Worm (Caenorhabditis elegans) whole organism, young adult: Measurements from ENCODE around the gene T23G7.2.

Experiments
- F10E7.11 ChIP-seq: sonication (generic microtip); optimal IDR thresholded peaks from 2 replicates; lab custom pipeline; 2017; ENCODE audit warnings: mild to moderate bottlenecking, missing genetic modification characterization, moderate library complexity, missing compliant biosample characterization
- F23B12.7 ChIP-seq: sonication (generic microtip); optimal IDR thresholded peaks from 2 replicates; lab custom pipeline; 2017; ENCODE audit warnings: missing genetic modification characterization, mild to moderate bottlenecking, missing compliant biosample characterization, antibody characterized with exemption, moderate library complexity; ENCODE audit not compliant: insufficient read depth
- F49E8.2 ChIP-seq: sonication (generic microtip); optimal IDR thresholded peaks from 3 replicates; lab custom pipeline; 2017; ENCODE audit warnings: missing genetic modification characterization, mild to moderate bottlenecking, missing compliant biosample characterization, antibody characterized with exemption, moderate library complexity; ENCODE audit not compliant: insufficient read depth
- F52B5.7 ChIP-seq: sonication (generic microtip); optimal IDR thresholded peaks from 2 replicates; lab custom pipeline; 2016; ENCODE audit warnings: mild to moderate bottlenecking, missing genetic modification characterization, missing compliant biosample characterization
- F57A8.1 ChIP-seq: fragments of 200-800 bp; sonication (Bioruptor generic); optimal IDR thresholded peaks from 2 replicates; lab custom pipeline; 2018; ENCODE audit warnings: mild to moderate bottlenecking, missing genetic modification characterization, moderate library complexity, missing compliant biosample characterization
- F57C9.4 ChIP-seq: sonication (generic microtip); optimal IDR thresholded peaks from 2 replicates; lab custom pipeline; 2017; ENCODE audit warnings: mild to moderate bottlenecking, missing genetic modification characterization, missing compliant biosample characterization
- K12H6.12 ChIP-seq: fragments of 200-800 bp; sonication (Bioruptor generic); optimal IDR thresholded peaks from 2 replicates; lab custom pipeline; 2018; ENCODE audit warnings: mild to moderate bottlenecking, missing genetic modification characterization, missing compliant biosample characterization
- T07F8.4 ChIP-seq: sonication (generic microtip); optimal IDR thresholded peaks from 2 replicates; lab custom pipeline; 2016; ENCODE audit warnings: mild to moderate bottlenecking, missing genetic modification characterization, moderate library complexity, missing compliant biosample characterization
- T26A5.8 ChIP-seq: sonication (generic microtip); optimal IDR thresholded peaks from 2 replicates; lab custom pipeline; 2016; ENCODE audit warnings: missing genetic modification characterization, missing compliant biosample characterization
- Y56A3A.18 ChIP-seq: fragments of 200-800 bp; sonication (Bioruptor generic); IDR thresholded peaks from 2 replicates; pipeline ENCODE4 v1.3.6; 2022; ENCODE audit warnings: missing genetic modification reagents, missing genetic modification characterization, missing compliant biosample characterization
- ZK185.1 ChIP-seq: sonication (generic microtip); optimal IDR thresholded peaks from 2 replicates; lab custom pipeline; 2016; ENCODE audit warnings: mild to moderate bottlenecking, missing genetic modification characterization, missing compliant biosample characterization; ENCODE audit not compliant: poor library complexity, severe bottlenecking
- bed-1 ChIP-seq: fragments of 200-800 bp; sonication (Bioruptor generic); IDR thresholded peaks from 2 replicates; pipeline ENCODE4 v1.3.6; 2022; ENCODE audit warnings: missing genetic modification reagents, missing genetic modification characterization, missing compliant biosample characterization
- cebp-1 ChIP-seq, 2 experiments: fragments of 200-800 bp in 1 of 2; sonication (Bioruptor generic) in 1 of 2; sonication (generic microtip) in 1 of 2; IDR thresholded peaks in 1 of 2; optimal IDR thresholded peaks in 1 of 2; 2 replicates each; pipeline versions ENCODE4 v1.3.6 to Lab custom; 2017 to 2022; ENCODE audit warnings: missing compliant biosample characterization in 2 of 2, missing genetic modification characterization in 2 of 2, mild to moderate bottlenecking in 1 of 2, missing genetic modification reagents in 1 of 2, moderate library complexity in 1 of 2
- ceh-40 ChIP-seq: fragments of 200-800 bp; sonication (Bioruptor generic); IDR thresholded peaks from 2 replicates; pipeline ENCODE4 v1.3.6; 2022; ENCODE audit warnings: missing genetic modification characterization, missing compliant biosample characterization
- ceh-58 ChIP-seq: fragments of 200-800 bp; sonication (Bioruptor generic); IDR thresholded peaks from 2 replicates; pipeline ENCODE4 v1.3.6; 2022; ENCODE audit warnings: missing genetic modification characterization, missing compliant biosample characterization
- dox-1 ChIP-seq: fragments of 200-800 bp; sonication (Bioruptor generic); IDR thresholded peaks from 2 replicates; pipeline ENCODE4 v1.3.6; 2022; ENCODE audit warnings: missing genetic modification reagents, missing genetic modification characterization, missing compliant biosample characterization
- dpff-1 ChIP-seq: sonication (generic microtip); optimal IDR thresholded peaks from 2 replicates; lab custom pipeline; 2017; ENCODE audit warnings: mild to moderate bottlenecking, missing genetic modification characterization, missing compliant biosample characterization
- egl-44 ChIP-seq: fragments of 200-800 bp; sonication (Bioruptor generic); IDR thresholded peaks from 2 replicates; pipeline ENCODE4 v1.3.6; 2022; ENCODE audit warnings: missing genetic modification reagents, missing genetic modification characterization, missing compliant biosample characterization
- ekl-4 ChIP-seq: fragments of 200-800 bp; sonication (Bioruptor generic); IDR thresholded peaks from 2 replicates; pipeline ENCODE4 v1.3.6; 2022; ENCODE audit warnings: missing genetic modification reagents, missing genetic modification characterization, missing compliant biosample characterization
- ets-4 ChIP-seq: fragments of 200-800 bp; sonication (Bioruptor generic); optimal IDR thresholded peaks from 2 replicates; lab custom pipeline; 2018; ENCODE audit warnings: mild to moderate bottlenecking, missing genetic modification characterization, missing compliant biosample characterization
- hlh-12 ChIP-seq: sonication (generic microtip); optimal IDR thresholded peaks from 2 replicates; lab custom pipeline; 2016; ENCODE audit warnings: missing genetic modification characterization, missing compliant biosample characterization
- hlh-26 ChIP-seq: fragments of 200-800 bp; sonication (Bioruptor generic); conservative IDR thresholded peaks from 2 replicates; pipeline ENCODE4 v1.3.6; 2022; ENCODE audit warnings: missing genetic modification reagents, missing genetic modification characterization, missing compliant biosample characterization
- hrde-1 ChIP-seq: sonication (generic microtip); optimal IDR thresholded peaks from 2 replicates; lab custom pipeline; 2016; ENCODE audit warnings: missing genetic modification characterization, mild to moderate bottlenecking, missing compliant biosample characterization, moderate library complexity, missing genotype, missing genetic modification reagents, borderline replicate concordance
- lin-35 ChIP-seq, 3 experiments: fragments of 150-350 bp in 2 of 3; sonication (generic microtip) in 1 of 3; optimal IDR thresholded peaks; 2 replicates each; lab custom pipeline; 2014 to 2018; ENCODE audit warnings: missing biosample characterization in 3 of 3, missing genetic modification characterization in 3 of 3, missing genetic modification reagents in 3 of 3
- lin-40 ChIP-seq: sonication (generic microtip); optimal IDR thresholded peaks from 2 replicates; lab custom pipeline; 2016; ENCODE audit warnings: missing genetic modification characterization, mild to moderate bottlenecking, missing compliant biosample characterization, missing genotype, missing genetic modification reagents
- madf-6 ChIP-seq: fragments of 200-800 bp; sonication (Bioruptor generic); IDR thresholded peaks from 2 replicates; pipeline ENCODE4 v1.3.6; 2022; ENCODE audit warnings: missing genetic modification reagents, missing genetic modification characterization, missing compliant biosample characterization
- nhr-80 ChIP-seq: sonication (generic microtip); optimal IDR thresholded peaks from 2 replicates; lab custom pipeline; 2016; ENCODE audit warnings: missing genetic modification characterization, missing compliant biosample characterization
- pha-4 ChIP-seq: fragments of 150-350 bp; sonication (generic microtip); optimal IDR thresholded peaks from 2 replicates; lab custom pipeline; 2014; ENCODE audit warnings: missing biosample characterization, missing genetic modification reagents, missing genetic modification characterization
- sea-2 ChIP-seq: fragments of 200-800 bp; sonication (Bioruptor generic); IDR thresholded peaks from 2 replicates; pipeline ENCODE4 v1.3.6; 2022; ENCODE audit warnings: missing genetic modification characterization, missing compliant biosample characterization
- snpc-1.3 ChIP-seq: sonication (generic microtip); optimal IDR thresholded peaks from 2 replicates; lab custom pipeline; 2017; ENCODE audit warnings: missing genetic modification characterization, mild to moderate bottlenecking, missing compliant biosample characterization, antibody characterized with exemption, moderate library complexity, missing genotype, missing genetic modification reagents; ENCODE audit not compliant: insufficient read depth
- tbp1 ChIP-seq: fragments of 200-800 bp; sonication (Bioruptor generic); optimal IDR thresholded peaks from 2 replicates; lab custom pipeline; 2018; ENCODE audit warnings: mild to moderate bottlenecking, missing genetic modification characterization, missing compliant biosample characterization
- tbx-9 ChIP-seq: sonication (generic microtip); optimal IDR thresholded peaks from 2 replicates; lab custom pipeline; 2016; ENCODE audit warnings: borderline replicate concordance, missing genetic modification characterization, inconsistent platforms, missing compliant biosample characterization
- unc-130 ChIP-seq: sonication (generic microtip); optimal IDR thresholded peaks from 2 replicates; lab custom pipeline; 2016; ENCODE audit warnings: missing genetic modification reagents, missing genetic modification characterization, missing compliant biosample characterization
- ztf-22 ChIP-seq: fragments of 200-800 bp; sonication (Bioruptor generic); optimal IDR thresholded peaks from 2 replicates; lab custom pipeline; 2018; ENCODE audit warnings: mild to moderate bottlenecking, missing genetic modification characterization, moderate library complexity, missing compliant biosample characterization
- ztf-28 ChIP-seq: fragments of 200-800 bp; sonication (Bioruptor generic); IDR thresholded peaks from 2 replicates; pipeline ENCODE4 v1.3.6; 2022; ENCODE audit warnings: missing genetic modification reagents, missing genetic modification characterization, missing compliant biosample characterization

Gene T23G7.2

DNA sequence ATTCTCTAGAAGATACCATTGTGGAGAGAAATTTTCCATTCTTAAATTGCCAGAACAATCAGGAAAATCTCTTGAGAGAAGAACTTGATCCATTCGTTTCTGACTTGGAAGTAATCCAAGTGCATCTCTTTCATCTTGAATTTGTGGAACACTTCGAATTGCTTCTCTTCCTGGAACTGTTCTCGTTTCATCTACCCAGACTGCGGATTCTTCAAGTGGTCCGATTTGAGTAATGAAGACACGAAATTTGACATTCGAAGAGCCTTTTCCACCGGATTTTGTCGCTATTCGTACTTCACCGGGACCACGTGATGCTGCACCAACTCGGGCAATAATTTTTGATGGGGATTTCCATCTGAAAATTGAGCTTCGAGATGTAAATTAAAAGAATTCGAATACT, 3.8 kb upstream of the T23G7.2 start:
- no peak for TF ChIP-seq nhr-80
- TF ChIP-seq dox-1 (GFP tag; lab: Robert Waterston, UW) = no peak
- no peak for TF ChIP-seq tbx-9 (tag; lab: Kevin White, UChicago)
- no peak for TF ChIP-seq ceh-40
- no peak for TF ChIP-seq F23B12.7 (tag; lab: Kevin White, UChicago)
- TF ChIP-seq ets-4 = no peak
- no peak for TF ChIP-seq sea-2 (GFP tag; lab: Robert Waterston, UW)
- TF ChIP-seq T26A5.8 = no peak
- no peak for TF ChIP-seq F57A8.1 (GFP tag; lab: Kevin White, UChicago)
- no peak for TF ChIP-seq lin-35 (GFP tag; optimal IDR thresholded peaks at IDR 0.05; lab: Kevin White, UChicago)
- TF ChIP-seq K12H6.12 = no peak
- TF ChIP-seq ekl-4 (GFP tag; lab: Robert Waterston, UW) = no peak
- TF ChIP-seq egl-44 = no peak
- no peak for TF ChIP-seq ztf-22 (GFP tag; lab: Kevin White, UChicago)
- no peak for TF ChIP-seq F10E7.11 (tag; lab: Kevin White, UChicago)
- no peak for TF ChIP-seq F49E8.2 (tag; lab: Kevin White, UChicago)
- no peak for TF ChIP-seq dpff-1 (tag; lab: Kevin White, UChicago)
- TF ChIP-seq madf-6 (GFP tag; lab: Robert Waterston, UW) = no peak
- TF ChIP-seq, all 124 proteins: peak for 0

DNA sequence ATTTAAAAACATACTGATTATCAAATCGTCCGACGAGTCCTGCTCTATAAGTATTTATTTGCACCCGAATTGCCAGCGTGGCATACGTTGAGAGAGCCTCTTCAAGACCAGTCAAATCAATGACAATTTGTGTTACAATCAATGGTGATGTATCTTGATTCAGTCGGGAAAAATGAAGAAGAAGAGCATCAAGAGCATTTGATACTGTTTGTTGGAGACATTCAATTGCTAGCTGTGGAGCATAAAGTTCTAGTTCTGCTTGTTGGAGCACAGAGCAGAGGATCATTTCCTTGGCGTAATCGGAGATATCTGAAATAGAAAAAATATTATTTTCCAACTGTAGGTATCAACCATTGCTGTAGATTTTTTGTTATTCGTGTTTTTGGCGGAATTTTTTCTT, 722 bp upstream of the T23G7.2 start:
- TF ChIP-seq F52B5.7 (tag; lab: Kevin White, UChicago) = no peak
- no peak for TF ChIP-seq F57C9.4 (tag; lab: Kevin White, UChicago)
- no peak for TF ChIP-seq unc-130 (GFP tag; lab: Kevin White, UChicago)
- no peak for TF ChIP-seq ztf-28 (GFP tag; lab: Robert Waterston, UW)
- no peak for TF ChIP-seq bed-1 (GFP tag; lab: Robert Waterston, UW)
- no peak for TF ChIP-seq cebp-1 (GFP tag; IDR thresholded peaks at IDR 0.05; lab: Robert Waterston, UW)
- no peak for TF ChIP-seq cebp-1 (tag; optimal IDR thresholded peaks at IDR 0.05; lab: Kevin White, UChicago)
- TF ChIP-seq hlh-26 (GFP tag; lab: Robert Waterston, UW) = no peak

DNA sequence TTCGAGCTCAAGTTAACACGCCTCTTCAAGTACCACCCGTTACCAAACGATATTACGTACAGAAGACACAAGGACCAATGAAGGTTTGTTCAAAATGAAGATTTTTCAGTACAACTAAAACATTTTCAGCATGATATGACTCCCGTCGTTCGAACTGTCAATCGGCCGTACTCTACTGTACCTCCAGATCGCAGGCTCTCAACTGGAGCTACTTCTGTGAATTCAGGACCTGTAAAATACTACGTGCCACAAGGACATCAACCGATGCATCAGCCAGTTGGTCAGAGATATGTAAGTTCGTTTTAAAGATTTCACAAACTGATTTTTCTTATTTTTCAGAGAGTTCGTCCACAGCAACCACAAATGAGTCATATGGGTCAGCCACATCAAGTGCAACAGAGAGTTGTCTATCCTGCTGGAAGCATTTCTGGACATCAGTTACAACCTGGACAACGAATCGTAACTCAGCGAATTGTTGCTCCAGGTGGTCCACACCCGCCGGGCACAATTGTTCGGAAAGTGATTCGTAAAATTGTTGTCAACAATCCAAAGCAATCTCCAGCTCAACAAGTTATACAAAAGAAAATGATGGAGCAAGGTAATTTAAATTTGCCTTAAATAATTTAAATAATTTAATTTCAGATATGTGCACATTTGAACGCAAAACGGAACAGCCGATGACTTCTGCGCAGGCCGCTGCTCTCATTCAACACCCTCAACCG, 1.1 kb downstream of the T23G7.2 start:
- no peak for TF ChIP-seq pha-4 (tag; lab: Kevin White, UChicago)
- no peak for TF ChIP-seq tbp1 (GFP tag; lab: Kevin White, UChicago)
- TF ChIP-seq T07F8.4 = no peak
- TF ChIP-seq Y56A3A.18 (GFP tag; lab: Robert Waterston, UW) = no peak
- no peak for TF ChIP-seq ZK185.1 (tag; lab: Kevin White, UChicago)
- no peak for TF ChIP-seq snpc-1.3 (tag; lab: Kevin White, UChicago)
- TF ChIP-seq hrde-1 (tag; lab: Kevin White, UChicago) = no peak
- TF ChIP-seq F10E7.11 (tag; lab: Kevin White, UChicago) = no peak
- no peak for TF ChIP-seq hlh-12 (tag; lab: Kevin White, UChicago)
- no peak for TF ChIP-seq lin-40 (tag; lab: Kevin White, UChicago)
- no peak for TF ChIP-seq F57C9.4 (tag; lab: Kevin White, UChicago)
- TF ChIP-seq ceh-58 = no peak
- TF ChIP-seq, all 124 proteins: peak for 0
